Fruit fly (Drosophila melanogaster): ENCODE results near the gene CG34345.

CG34345 gene

DNA sequence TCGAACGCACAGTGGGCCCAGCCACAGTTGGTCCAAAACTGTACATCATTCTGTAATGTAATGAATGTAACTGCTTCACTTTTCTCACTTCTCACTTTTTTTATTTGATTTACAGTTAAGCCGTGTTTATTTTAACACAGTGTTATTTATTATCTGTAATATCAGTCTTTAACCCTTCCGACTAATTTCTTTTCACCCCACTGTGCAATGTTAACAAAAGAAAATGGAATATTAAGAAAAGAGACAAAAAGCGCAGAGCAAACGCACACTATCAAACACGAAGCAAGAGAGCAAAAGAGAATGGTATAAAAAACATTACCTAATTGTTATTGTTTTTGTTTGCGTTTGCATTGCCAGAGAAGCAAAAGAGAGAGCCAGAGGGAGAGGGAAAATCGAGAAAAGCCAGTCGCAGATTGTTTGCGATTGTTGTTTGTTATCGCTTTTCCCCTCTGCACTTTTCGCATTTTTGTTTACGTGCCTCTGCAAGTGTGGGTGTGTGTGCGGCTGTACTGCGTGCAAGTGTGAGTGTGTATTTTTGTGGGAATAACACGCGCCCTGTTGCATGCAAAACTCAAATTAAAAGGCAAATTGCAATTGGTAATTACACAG, 24.3 kb downstream of the CG34345 start (continued):
- peak; percentile 94 for TF ChIP-seq CG6683 (GFP tag; optimal IDR thresholded peaks at IDR 0.05)
- TF ChIP-seq phol (tag; optimal IDR thresholded peaks at IDR 0.05), result peak; percentile 98
- peak; percentile 97 for TF ChIP-seq CG4328 (GFP tag; optimal IDR thresholded peaks at IDR 0.05)
- peak; percentile 98 for TF ChIP-seq CG13296 (GFP tag; optimal IDR thresholded peaks at IDR 0.05)
- peak; percentile 99 for TF ChIP-seq vvl (GFP tag; IDR thresholded peaks at IDR 0.05)
- peak; percentile 88 for TF ChIP-seq Taf1 (GFP tag; IDR thresholded peaks at IDR 0.05)
- peak; percentile 98 for TF ChIP-seq CG1602 (GFP tag; optimal IDR thresholded peaks at IDR 0.05)
- TF ChIP-seq Deaf1 (tag; optimal IDR thresholded peaks at IDR 0.05), result peak; percentile 85
- peak; percentile 91 for TF ChIP-seq Fer2 (tag; optimal IDR thresholded peaks at IDR 0.05)
- TF ChIP-seq nom (GFP tag; optimal IDR thresholded peaks at IDR 0.05), result peak; percentile 84
- TF ChIP-seq CG12744 (GFP tag; optimal IDR thresholded peaks at IDR 0.05), result peak; percentile 97
- peak; percentile 97 for TF ChIP-seq row (GFP tag; IDR thresholded peaks at IDR 0.05)
- peak in 1 of 3 experiments; percentile 97 for TF ChIP-seq lola (GFP tag; optimal IDR thresholded peaks at IDR 0.05)
- peak; percentile 99 for TF ChIP-seq HmgZ (tag; optimal IDR thresholded peaks at IDR 0.05)
- TF ChIP-seq stc (GFP tag; IDR thresholded peaks at IDR 0.05), result peak; percentile 98
- peak; percentile 15 for TF ChIP-seq pzg (GFP tag; optimal IDR thresholded peaks at IDR 0.05)
- peak; percentile 91 for TF ChIP-seq Lim3 (GFP tag; IDR thresholded peaks at IDR 0.05)
- peak; percentile 98 for TF ChIP-seq btn (GFP tag; optimal IDR thresholded peaks at IDR 0.05)
- peak; percentile 96 for TF ChIP-seq Dip3 (GFP tag; optimal IDR thresholded peaks at IDR 0.05)
- TF ChIP-seq tup (GFP tag; optimal IDR thresholded peaks at IDR 0.05), result peak; percentile 97
- TF ChIP-seq Jarid2 (GFP tag; optimal IDR thresholded peaks at IDR 0.05), result peak; percentile 88
- peak; percentile 94 for TF ChIP-seq CG3163 (GFP tag; optimal IDR thresholded peaks at IDR 0.05)
- TF ChIP-seq grn (GFP tag; optimal IDR thresholded peaks at IDR 0.05), result peak; percentile 83
- TF ChIP-seq az2 (GFP tag; optimal IDR thresholded peaks at IDR 0.05), result peak; percentile 99
- peak; percentile 97 for TF ChIP-seq CG8290 (GFP tag; optimal IDR thresholded peaks at IDR 0.05)
- TF ChIP-seq CG8290 (tag; optimal IDR thresholded peaks at IDR 0.05), result peak; percentile 90 to 97
- TF ChIP-seq CG17802 (tag; optimal IDR thresholded peaks at IDR 0.05), result peak; percentile 88
- TF ChIP-seq CG14014 (GFP tag; IDR thresholded peaks at IDR 0.05), result peak; percentile 98
- TF ChIP-seq inv (GFP tag; IDR thresholded peaks at IDR 0.05; ENCODE audit: partially characterized antibody), result peak; percentile 23; the same call in 1 of the 2 replicates
- peak; percentile 99 for TF ChIP-seq tap (tag; optimal IDR thresholded peaks at IDR 0.05)
- peak; percentile 97 for TF ChIP-seq CG15601 (tag; optimal IDR thresholded peaks at IDR 0.05)
- TF ChIP-seq Poxn (GFP tag; IDR thresholded peaks at IDR 0.05), result peak; percentile 88
- TF ChIP-seq gcm (GFP tag; optimal IDR thresholded peaks at IDR 0.05), result peak; percentile 99
- TF ChIP-seq sr (GFP tag; IDR thresholded peaks at IDR 0.05), result peak; percentile 90
- peak; percentile 96 for TF ChIP-seq vfl (GFP tag; optimal IDR thresholded peaks at IDR 0.05)
- peak in 1 of 3 experiments; percentile 94 for TF ChIP-seq Stat92E (GFP tag; optimal IDR thresholded peaks at IDR 0.05)
- TF ChIP-seq Ada2b (GFP tag; IDR thresholded peaks at IDR 0.05), result peak; percentile 98
- peak; percentile 91 for TF ChIP-seq CG31365 (tag; optimal IDR thresholded peaks at IDR 0.05)
- peak; percentile 99 for TF ChIP-seq CG17829 (tag; optimal IDR thresholded peaks at IDR 0.05)
- TF ChIP-seq ewg (GFP tag; optimal IDR thresholded peaks at IDR 0.05), result peak; percentile 97
- peak; percentile 91 for TF ChIP-seq Ravus (GFP tag; IDR thresholded peaks at IDR 0.05)
- peak; percentile 97 for TF ChIP-seq dm (GFP tag; optimal IDR thresholded peaks at IDR 0.05)
- TF ChIP-seq yki (optimal IDR thresholded peaks at IDR 0.05), result no peak
- TF ChIP-seq CG10147 (GFP tag; optimal IDR thresholded peaks at IDR 0.05), result peak; percentile 95
- peak; percentile 97 for TF ChIP-seq eyg (GFP tag; optimal IDR thresholded peaks at IDR 0.05)
- TF ChIP-seq CG5953 (GFP tag; IDR thresholded peaks at IDR 0.05), result peak; percentile 98
- peak; percentile 94 for TF ChIP-seq CG14667 (GFP tag; IDR thresholded peaks at IDR 0.05)
- TF ChIP-seq Sox102F (GFP tag; optimal IDR thresholded peaks at IDR 0.05), result peak; percentile 99
- TF ChIP-seq HHEX (GFP tag; optimal IDR thresholded peaks at IDR 0.05), result peak; percentile 98
- peak; percentile 97 for TF ChIP-seq CG1647 (GFP tag; optimal IDR thresholded peaks at IDR 0.05)

Data from whole organism, embryonic.